Worm (Caenorhabditis elegans): Measurements from ENCODE around the gene lact-8.
A peak's percentile ranks its signal among the peaks of the same experiment; 100 is the strongest.

The lact-8 gene

DNA sequence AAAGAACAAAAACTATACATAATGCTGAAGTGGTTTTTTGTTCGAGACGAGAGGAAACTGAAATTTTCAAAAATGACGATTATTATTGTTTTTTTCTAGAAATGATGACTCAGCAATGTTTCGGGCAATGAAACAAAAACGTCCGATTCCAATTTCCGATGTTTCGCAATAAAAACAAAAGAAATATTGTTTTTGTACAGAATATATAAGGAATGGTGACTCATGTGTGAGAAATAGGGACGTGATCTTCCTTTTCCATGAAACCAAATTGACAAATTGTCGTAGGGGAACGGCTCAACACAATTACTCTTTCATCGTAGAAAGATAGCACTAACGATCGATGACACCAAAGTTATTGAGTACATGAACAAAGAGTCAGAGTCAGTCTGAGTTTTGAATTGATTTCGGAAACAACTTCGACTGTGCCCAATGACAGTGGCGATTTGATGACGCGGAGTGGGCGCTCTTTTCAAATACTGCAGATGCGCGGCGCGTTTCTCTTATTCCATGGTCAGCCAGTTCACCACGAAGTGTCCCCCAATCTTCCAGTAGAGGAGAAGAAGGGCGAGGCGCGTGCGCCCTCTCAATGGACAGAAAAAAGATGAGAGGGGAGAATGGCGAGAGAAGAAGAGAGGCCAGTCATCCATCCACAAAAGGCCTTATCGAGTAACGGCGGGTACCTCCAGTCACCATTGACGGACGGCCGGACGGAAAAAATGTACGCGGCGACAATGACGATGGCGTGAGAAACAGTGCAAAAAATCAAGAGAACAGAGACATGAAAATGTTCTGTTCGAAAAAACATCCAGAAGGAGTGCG lies 18.0 kb downstream of the lact-8 start:
- TF ChIP-seq ceh-36 (tag; optimal IDR thresholded peaks at IDR 0.05) (no peak), ets-7 (tag; optimal IDR thresholded peaks at IDR 0.05) (no peak), pes-1 (GFP tag; IDR thresholded peaks at IDR 0.05) (peak; percentile 34; the same call in 1 of the 2 replicates), tra-4 (tag; optimal IDR thresholded peaks at IDR 0.05) (no peak), flt-1 (GFP tag; IDR thresholded peaks at IDR 0.05) (no peak), scrt-1 (GFP tag; IDR thresholded peaks at IDR 0.05) (no peak), hnd-1 (tag; optimal IDR thresholded peaks at IDR 0.05) (no peak), sea-1 (GFP tag; conservative IDR thresholded peaks at IDR 0.05) (no peak), aly-1 (tag; optimal IDR thresholded peaks at IDR 0.05) (peak; percentile 28), hmg-4 (GFP tag; optimal IDR thresholded peaks at IDR 0.05) (peak; percentile 42), ama-1 (optimal IDR thresholded peaks at IDR 0.05) (no peak), hmbx-1 (tag; optimal IDR thresholded peaks at IDR 0.05) (no peak), tbx-37 (GFP tag; conservative IDR thresholded peaks at IDR 0.05) (no peak; the same call in 1 of the 2 replicates), F13C5.2 (tag; optimal IDR thresholded peaks at IDR 0.05) (no peak), ceh-13 (GFP tag; optimal IDR thresholded peaks at IDR 0.05) (no peak), tbx-11 (GFP tag; IDR thresholded peaks at IDR 0.05) (no peak), B0310.2 (tag; optimal IDR thresholded peaks at IDR 0.05) (no peak)

- TF ChIP-seq pes-1 (GFP tag; IDR thresholded peaks at IDR 0.05) (no peak), tra-4 (tag; optimal IDR thresholded peaks at IDR 0.05) (no peak), ama-1 (optimal IDR thresholded peaks at IDR 0.05) (no peak), ceh-36 (tag; optimal IDR thresholded peaks at IDR 0.05) (no peak), B0310.2 (tag; optimal IDR thresholded peaks at IDR 0.05) (no peak), ets-7 (tag; optimal IDR thresholded peaks at IDR 0.05) (no peak)
These were observed 19.0 kb downstream of the lact-8 start, which contains the start of gene act-3 for ce11 chrV:11074448-11074847. TSS of gene act-3 (minus strand) at chrV:11074498.

DNA sequence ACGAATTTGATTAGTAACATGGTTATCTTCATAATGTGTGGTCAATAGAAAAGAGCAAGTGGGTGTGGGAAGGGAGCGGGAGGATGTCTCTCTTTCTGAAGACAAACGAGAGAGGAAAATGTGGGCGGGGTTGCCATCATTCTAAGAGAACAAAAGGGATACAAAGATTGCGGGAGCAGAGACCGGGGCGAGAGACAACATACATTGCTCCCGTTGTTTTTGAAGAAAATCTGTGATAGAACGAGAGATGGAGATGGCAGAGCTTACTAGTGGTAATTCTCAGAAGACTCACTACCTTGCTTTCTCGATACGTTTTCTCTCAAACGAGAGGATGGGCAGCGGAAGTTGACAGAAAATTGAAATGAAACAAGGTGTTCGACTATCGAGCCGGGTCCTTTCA lies 20.1 kb downstream of the lact-8 start:
- TF ChIP-seq scrt-1 (GFP tag; IDR thresholded peaks at IDR 0.05) (no peak), ceh-13 (GFP tag; optimal IDR thresholded peaks at IDR 0.05) (no peak), pes-1 (GFP tag; IDR thresholded peaks at IDR 0.05) (no peak), flt-1 (GFP tag; IDR thresholded peaks at IDR 0.05) (no peak), ets-7 (tag; optimal IDR thresholded peaks at IDR 0.05) (no peak), B0310.2 (tag; optimal IDR thresholded peaks at IDR 0.05) (no peak), tbx-11 (GFP tag; IDR thresholded peaks at IDR 0.05) (no peak), hmbx-1 (tag; optimal IDR thresholded peaks at IDR 0.05) (no peak), sea-1 (GFP tag; conservative IDR thresholded peaks at IDR 0.05) (no peak), hnd-1 (tag; optimal IDR thresholded peaks at IDR 0.05) (no peak), ceh-36 (tag; optimal IDR thresholded peaks at IDR 0.05) (no peak), ama-1 (optimal IDR thresholded peaks at IDR 0.05) (no peak), tra-4 (tag; optimal IDR thresholded peaks at IDR 0.05) (no peak), tbx-37 (GFP tag; conservative IDR thresholded peaks at IDR 0.05) (no peak), aly-1 (tag; optimal IDR thresholded peaks at IDR 0.05) (no peak)

DNA sequence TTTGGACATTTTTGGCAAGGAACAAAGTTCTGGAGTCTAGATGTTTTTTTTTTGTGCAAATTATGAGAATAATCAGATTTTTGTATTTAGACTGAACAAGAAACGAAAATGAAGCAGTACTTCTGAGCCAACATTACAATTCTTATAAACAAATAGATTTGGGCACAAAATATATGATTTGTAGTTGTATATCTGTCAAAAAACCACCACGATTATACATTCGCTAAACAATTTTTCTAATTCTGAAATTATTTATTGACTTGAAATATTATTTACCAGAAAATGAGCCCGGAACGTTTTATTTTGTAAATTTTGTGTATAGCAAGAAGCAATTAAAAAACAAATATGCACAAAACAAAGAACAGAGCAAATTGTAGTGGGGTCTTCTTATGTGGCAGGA lies 22.0 kb downstream of the lact-8 start:
- TF ChIP-seq F13C5.2 (tag; optimal IDR thresholded peaks at IDR 0.05): no peak
- TF ChIP-seq flt-1 (GFP tag; IDR thresholded peaks at IDR 0.05): no peak
- no peak for TF ChIP-seq ceh-13 (GFP tag; optimal IDR thresholded peaks at IDR 0.05)
- no peak for TF ChIP-seq sea-1 (GFP tag; conservative IDR thresholded peaks at IDR 0.05)
- TF ChIP-seq hmbx-1 (tag; optimal IDR thresholded peaks at IDR 0.05): no peak
- TF ChIP-seq tbx-37 (GFP tag; conservative IDR thresholded peaks at IDR 0.05): no peak
- no peak for TF ChIP-seq tra-4 (tag; optimal IDR thresholded peaks at IDR 0.05)

ce11 chrV:11070388-11070787 lies 23.0 kb downstream of the lact-8 start:
- TF ChIP-seq hmg-4 (GFP tag; optimal IDR thresholded peaks at IDR 0.05): no peak
- no peak for TF ChIP-seq scrt-1 (GFP tag; IDR thresholded peaks at IDR 0.05)
- TF ChIP-seq ama-1 (optimal IDR thresholded peaks at IDR 0.05): no peak
- no peak for TF ChIP-seq hmbx-1 (tag; optimal IDR thresholded peaks at IDR 0.05)
- no peak for TF ChIP-seq sea-1 (GFP tag; conservative IDR thresholded peaks at IDR 0.05)

DNA sequence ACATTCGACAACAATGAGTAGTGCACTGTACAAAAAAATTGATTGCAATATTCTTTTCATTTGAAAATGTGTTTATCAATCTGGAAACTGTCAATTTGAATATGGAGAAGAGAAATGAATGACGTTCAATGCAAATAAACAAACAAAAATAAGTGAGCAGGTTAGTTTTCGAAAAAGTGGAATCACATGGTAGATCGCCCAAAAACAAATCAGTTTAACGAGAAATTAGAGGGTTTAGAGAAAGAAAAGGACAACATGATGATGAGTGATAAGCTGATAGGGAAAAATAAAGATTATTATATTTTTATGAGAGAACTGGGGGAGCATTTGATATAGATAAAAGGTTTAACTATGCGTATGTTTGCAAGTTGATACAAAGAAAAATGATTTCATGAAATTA lies 24.1 kb downstream of the lact-8 start, which contains the start of gene T04C12.8:
T04C12.8 (minus strand) TSS at position 82 of the 400 bp plus-strand sequence.
- TF ChIP-seq ceh-13 (GFP tag; optimal IDR thresholded peaks at IDR 0.05) (no peak), B0310.2 (tag; optimal IDR thresholded peaks at IDR 0.05) (no peak), aly-1 (tag; optimal IDR thresholded peaks at IDR 0.05) (no peak), scrt-1 (GFP tag; IDR thresholded peaks at IDR 0.05) (no peak), sea-1 (GFP tag; conservative IDR thresholded peaks at IDR 0.05) (no peak), tra-4 (tag; optimal IDR thresholded peaks at IDR 0.05) (no peak), pes-1 (GFP tag; IDR thresholded peaks at IDR 0.05) (no peak), flt-1 (GFP tag; IDR thresholded peaks at IDR 0.05) (no peak), hnd-1 (tag; optimal IDR thresholded peaks at IDR 0.05) (no peak), ama-1 (optimal IDR thresholded peaks at IDR 0.05) (no peak), tbx-37 (GFP tag; conservative IDR thresholded peaks at IDR 0.05) (no peak), hmg-4 (GFP tag; optimal IDR thresholded peaks at IDR 0.05) (no peak), F13C5.2 (tag; optimal IDR thresholded peaks at IDR 0.05) (no peak), hmbx-1 (tag; optimal IDR thresholded peaks at IDR 0.05) (no peak), ets-7 (tag; optimal IDR thresholded peaks at IDR 0.05) (no peak)

DNA sequence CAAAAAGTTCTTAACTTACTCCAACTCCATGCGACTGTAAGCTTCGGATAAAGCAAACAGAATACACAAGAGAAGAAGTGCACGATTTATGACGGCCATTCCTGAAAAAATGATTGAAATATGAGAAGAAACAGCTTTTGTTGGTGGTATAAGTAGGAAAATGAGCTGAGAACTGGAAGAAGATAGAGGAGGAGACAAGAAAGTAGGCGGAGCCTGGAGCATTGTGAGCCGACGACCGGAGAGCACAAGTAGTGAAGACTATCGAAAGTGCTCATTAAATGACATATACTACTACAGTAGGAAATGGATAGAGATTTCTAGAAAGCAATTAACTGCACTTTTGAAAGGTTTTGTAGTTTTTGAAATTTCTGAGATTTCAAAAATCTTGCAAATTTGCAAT lies 27.9 kb downstream of the lact-8 start, which contains the start of gene nlp-80:
nlp-80 (minus strand) TSS at position 101 of the 400 bp plus-strand sequence.
- TF ChIP-seq ama-1 (optimal IDR thresholded peaks at IDR 0.05) (no peak), sea-1 (GFP tag; conservative IDR thresholded peaks at IDR 0.05) (no peak), hmbx-1 (tag; optimal IDR thresholded peaks at IDR 0.05) (no peak), scrt-1 (GFP tag; IDR thresholded peaks at IDR 0.05) (no peak), tbx-37 (GFP tag; conservative IDR thresholded peaks at IDR 0.05) (no peak), flt-1 (GFP tag; IDR thresholded peaks at IDR 0.05) (no peak), ets-7 (tag; optimal IDR thresholded peaks at IDR 0.05) (no peak), pes-1 (GFP tag; IDR thresholded peaks at IDR 0.05) (no peak), B0310.2 (tag; optimal IDR thresholded peaks at IDR 0.05) (no peak), ceh-13 (GFP tag; optimal IDR thresholded peaks at IDR 0.05) (no peak), tra-4 (tag; optimal IDR thresholded peaks at IDR 0.05) (no peak), aly-1 (tag; optimal IDR thresholded peaks at IDR 0.05) (no peak)

Data from whole organism, early embryonic.